Fruit fly (Drosophila melanogaster): ENCODE data around the gene CG17404.

Gene CG17404

dm6 chr3R:12221366-12221916 lies 3.4 kb downstream of the CG17404 start, which contains the start of gene CG4860 (continued):
- TF ChIP-seq CG13624 (GFP tag; optimal IDR thresholded peaks at IDR 0.05) (peak; percentile 87), Bteb2 (GFP tag; optimal IDR thresholded peaks at IDR 0.05) (peak; percentile 86), Dek (tag; optimal IDR thresholded peaks at IDR 0.05) (peak; percentile 90), CG30020 (tag; optimal IDR thresholded peaks at IDR 0.05) (no peak), lbe (GFP tag; optimal IDR thresholded peaks at IDR 0.05) (peak; percentile 85), Jarid2 (GFP tag; optimal IDR thresholded peaks at IDR 0.05) (peak; percentile 38), CG11504 (tag; optimal IDR thresholded peaks at IDR 0.05) (peak; percentile 87), eyg (GFP tag; optimal IDR thresholded peaks at IDR 0.05) (peak; percentile 53), CG5953 (GFP tag; IDR thresholded peaks at IDR 0.05) (peak; percentile 80), Fer1 (GFP tag; optimal IDR thresholded peaks at IDR 0.05) (no peak), CG10565 (GFP tag; optimal IDR thresholded peaks at IDR 0.05) (peak; percentile 23), croc (GFP tag; conservative IDR thresholded peaks at IDR 0.05) (peak; percentile 23; the same call in 1 of the 3 replicates), slbo (GFP tag; IDR thresholded peaks at IDR 0.05) (peak; percentile 94), BEAF-32 (GFP tag; optimal IDR thresholded peaks at IDR 0.05) (peak; percentile 0), CG3838 (GFP tag; optimal IDR thresholded peaks at IDR 0.05) (peak; percentile 60), bigmax (GFP tag; optimal IDR thresholded peaks at IDR 0.05) (no peak), gce (GFP tag; IDR thresholded peaks at IDR 0.05) (peak; percentile 80), hbn (GFP tag; IDR thresholded peaks at IDR 0.05; ENCODE audit: partially characterized antibody) (no peak), CG34422 (GFP tag; IDR thresholded peaks at IDR 0.05) (peak; percentile 87), HmgD (GFP tag; optimal IDR thresholded peaks at IDR 0.05) (peak; percentile 59), tgo (GFP tag; IDR thresholded peaks at IDR 0.05) (peak; percentile 89), nerfin-1 (tag; optimal IDR thresholded peaks at IDR 0.05) (no peak), Xbp1 (GFP tag; optimal IDR thresholded peaks at IDR 0.05) (peak; percentile 92), row (GFP tag; IDR thresholded peaks at IDR 0.05) (peak; percentile 90), Ets65A (GFP tag) (peak; percentile 98), Hr39 (optimal IDR thresholded peaks at IDR 0.05) (no peak), sens (GFP tag) (peak; percentile 96), unpg (GFP tag; optimal IDR thresholded peaks at IDR 0.05) (peak; percentile 93), unc-4 (GFP tag; IDR thresholded peaks at IDR 0.05; ENCODE audit: partially characterized antibody) (no peak), CG12219 (GFP tag; optimal IDR thresholded peaks at IDR 0.05) (peak; percentile 70), otp (GFP tag; IDR thresholded peaks at IDR 0.05) (peak; percentile 73), lab (GFP tag; optimal IDR thresholded peaks at IDR 0.05) (peak; percentile 93), ken (GFP tag; IDR thresholded peaks at IDR 0.05) (peak; percentile 87), ewg (GFP tag; optimal IDR thresholded peaks at IDR 0.05) (peak; percentile 58), CG13775 (GFP tag; optimal IDR thresholded peaks at IDR 0.05) (peak; percentile 78), CG4820 (GFP tag; optimal IDR thresholded peaks at IDR 0.05) (peak; percentile 80), CG11723 (GFP tag; optimal IDR thresholded peaks at IDR 0.05) (peak; percentile 57), p53 (GFP tag; optimal IDR thresholded peaks at IDR 0.05) (peak; percentile 69), Dfd (GFP tag; optimal IDR thresholded peaks at IDR 0.05) (no peak), CG8290 (GFP tag; optimal IDR thresholded peaks at IDR 0.05) (no peak), CG8290 (tag; optimal IDR thresholded peaks at IDR 0.05) (peak in 1 of 2 experiments; percentile 80), CG18619 (GFP tag; optimal IDR thresholded peaks at IDR 0.05) (peak; percentile 85), NC2β (GFP tag; optimal IDR thresholded peaks at IDR 0.05) (peak; percentile 55), Fer3 (tag; optimal IDR thresholded peaks at IDR 0.05) (peak; percentile 88), CG12071 (GFP tag; optimal IDR thresholded peaks at IDR 0.05) (peak; percentile 74), yki (optimal IDR thresholded peaks at IDR 0.05) (no peak), crol (GFP tag; IDR thresholded peaks at IDR 0.05) (no peak), sim (GFP tag; IDR thresholded peaks at IDR 0.05) (peak; percentile 57; the same call in 1 of the 2 replicates), HLH54F (GFP tag; optimal IDR thresholded peaks at IDR 0.05) (peak; percentile 89), fd64A (GFP tag; optimal IDR thresholded peaks at IDR 0.05) (no peak), Neu2 (GFP tag; optimal IDR thresholded peaks at IDR 0.05; ENCODE audit: borderline replicate concordance) (no peak), gcm (GFP tag; optimal IDR thresholded peaks at IDR 0.05) (peak; percentile 81)
